Worm (Caenorhabditis elegans): Measurements from ENCODE around the gene hex-2.

The hex-2 gene

ce11 chrV:5653990-5654499 is at the start of gene hex-2:
hex-2 (plus strand) TSS chrV:5654449.
- TF ChIP-seq T22C8.4 (GFP tag; IDR thresholded peaks at IDR 0.05) (no peak), klf-2 (GFP tag; conservative IDR thresholded peaks at IDR 0.05) (no peak), ref-1 (GFP tag; conservative IDR thresholded peaks at IDR 0.05) (no peak), flt-1 (GFP tag; IDR thresholded peaks at IDR 0.05) (no peak), tab-1 (GFP tag; IDR thresholded peaks at IDR 0.05) (no peak), ztf-29 (GFP tag; IDR thresholded peaks at IDR 0.05) (no peak), ztf-23 (GFP tag; IDR thresholded peaks at IDR 0.05) (no peak), cog-1 (tag; optimal IDR thresholded peaks at IDR 0.05) (no peak), med-1 (GFP tag; optimal IDR thresholded peaks at IDR 0.05; ENCODE audit: insufficient read depth) (no peak)

- TF ChIP-seq tab-1 (GFP tag; IDR thresholded peaks at IDR 0.05) (no peak), T22C8.4 (GFP tag; IDR thresholded peaks at IDR 0.05) (no peak), klf-2 (GFP tag; conservative IDR thresholded peaks at IDR 0.05) (no peak), ztf-29 (GFP tag; IDR thresholded peaks at IDR 0.05) (no peak), cog-1 (tag; optimal IDR thresholded peaks at IDR 0.05) (no peak), ztf-23 (GFP tag; IDR thresholded peaks at IDR 0.05) (no peak), med-1 (GFP tag; optimal IDR thresholded peaks at IDR 0.05; ENCODE audit: insufficient read depth) (no peak), ref-1 (GFP tag; conservative IDR thresholded peaks at IDR 0.05) (no peak), flt-1 (GFP tag; IDR thresholded peaks at IDR 0.05) (no peak)
These were observed 48.0 kb upstream of the hex-2 start, which contains the start of gene CD4.1 for ce11 chrV:5606255-5606654. CD4.1 (plus strand) TSS chrV:5606555.

- TF ChIP-seq tab-1 (GFP tag; IDR thresholded peaks at IDR 0.05): no peak
These were observed 44.1 kb upstream of the hex-2 start for ce11 chrV:5610186-5610585.

ce11 chrV:5613109-5613508 is 41.1 kb upstream of the hex-2 start, which contains the start of gene lrpc-1:
lrpc-1 (minus strand) TSS chrV:5613209.
- no peak for TF ChIP-seq klf-2 (GFP tag; conservative IDR thresholded peaks at IDR 0.05)
- TF ChIP-seq ztf-23 (GFP tag; IDR thresholded peaks at IDR 0.05): 0 out of 2 replicates have a peak, but pooled peaks have one; percentile 13

ce11 chrV:5614724-5615123 is 39.5 kb upstream of the hex-2 start, which contains the start of gene M03E7.3:
M03E7.3 (plus strand) TSS chrV:5615024.
- TF ChIP-seq flt-1 (GFP tag; IDR thresholded peaks at IDR 0.05): no peak

ce11 chrV:5617301-5617700 is 36.9 kb upstream of the hex-2 start, which contains the start of gene M03E7.2:
M03E7.2 (plus strand) TSS chrV:5617601.
- TF ChIP-seq T22C8.4 (GFP tag; IDR thresholded peaks at IDR 0.05) (no peak), ztf-23 (GFP tag; IDR thresholded peaks at IDR 0.05) (no peak)

DNA sequence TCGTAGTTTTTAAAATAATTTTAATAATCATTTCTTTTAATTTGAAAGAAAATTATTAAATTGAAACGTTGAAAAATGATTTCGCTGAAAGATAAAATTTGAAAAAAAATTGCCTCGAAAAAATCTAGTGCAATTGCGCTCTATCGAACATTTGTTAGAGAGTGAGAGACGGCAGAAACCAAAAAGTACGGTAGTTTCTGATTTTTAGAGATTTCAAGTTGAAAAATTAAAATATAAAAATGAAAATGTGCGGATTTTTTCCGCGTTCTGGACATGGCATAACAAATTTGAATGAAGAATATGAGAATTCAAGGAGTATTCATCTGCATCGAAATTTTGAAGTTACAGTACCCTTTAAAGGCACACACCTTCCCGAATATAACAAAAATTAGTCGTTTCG is 34.9 kb upstream of the hex-2 start:
- TF ChIP-seq flt-1 (GFP tag; IDR thresholded peaks at IDR 0.05) (no peak), med-1 (GFP tag; optimal IDR thresholded peaks at IDR 0.05; ENCODE audit: insufficient read depth) (no peak), tab-1 (GFP tag; IDR thresholded peaks at IDR 0.05) (no peak), cog-1 (tag; optimal IDR thresholded peaks at IDR 0.05) (no peak), ztf-23 (GFP tag; IDR thresholded peaks at IDR 0.05) (no peak), ref-1 (GFP tag; conservative IDR thresholded peaks at IDR 0.05) (no peak), T22C8.4 (GFP tag; IDR thresholded peaks at IDR 0.05) (no peak), klf-2 (GFP tag; conservative IDR thresholded peaks at IDR 0.05) (no peak), ztf-29 (GFP tag; IDR thresholded peaks at IDR 0.05) (no peak)

ce11 chrV:5620040-5620439 is 34.2 kb upstream of the hex-2 start, which contains the start of gene memb-2:
memb-2 (minus strand) TSS chrV:5620140.
- no peak for TF ChIP-seq med-1 (GFP tag; optimal IDR thresholded peaks at IDR 0.05; ENCODE audit: insufficient read depth)
- no peak for TF ChIP-seq tab-1 (GFP tag; IDR thresholded peaks at IDR 0.05)
- no peak for TF ChIP-seq flt-1 (GFP tag; IDR thresholded peaks at IDR 0.05)
- TF ChIP-seq klf-2 (GFP tag; conservative IDR thresholded peaks at IDR 0.05): no peak
- TF ChIP-seq T22C8.4 (GFP tag; IDR thresholded peaks at IDR 0.05): no peak
- no peak for TF ChIP-seq ztf-23 (GFP tag; IDR thresholded peaks at IDR 0.05)
- TF ChIP-seq ref-1 (GFP tag; conservative IDR thresholded peaks at IDR 0.05): no peak
- no peak for TF ChIP-seq cog-1 (tag; optimal IDR thresholded peaks at IDR 0.05)
- no peak for TF ChIP-seq ztf-29 (GFP tag; IDR thresholded peaks at IDR 0.05)

DNA sequence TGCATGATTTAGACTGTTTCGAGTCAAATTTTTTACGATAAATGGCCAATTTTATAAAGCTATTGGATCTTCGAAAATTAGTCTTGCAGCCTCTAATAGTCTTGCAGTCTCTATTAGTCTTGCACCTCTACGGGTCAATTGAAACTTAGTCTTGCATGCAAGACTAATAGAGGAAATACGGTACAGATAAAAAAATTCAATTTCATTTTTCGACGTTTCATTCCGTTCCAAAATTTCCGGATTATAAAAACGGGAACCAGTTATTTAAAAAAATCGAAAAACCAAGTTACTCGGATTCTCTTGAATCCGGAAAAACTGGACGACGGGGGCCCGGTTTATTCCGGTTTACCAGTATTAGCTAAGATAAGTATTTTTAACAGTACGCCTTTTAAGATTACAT is 32.9 kb upstream of the hex-2 start, which contains the start of gene M03E7.1:
M03E7.1 (plus strand) TSS at position 301 of the 400 bp plus-strand sequence.
- TF ChIP-seq ztf-29 (GFP tag; IDR thresholded peaks at IDR 0.05) (no peak), ztf-23 (GFP tag; IDR thresholded peaks at IDR 0.05) (no peak), flt-1 (GFP tag; IDR thresholded peaks at IDR 0.05) (no peak), med-1 (GFP tag; optimal IDR thresholded peaks at IDR 0.05; ENCODE audit: insufficient read depth) (no peak), ref-1 (GFP tag; conservative IDR thresholded peaks at IDR 0.05) (no peak), tab-1 (GFP tag; IDR thresholded peaks at IDR 0.05) (no peak), cog-1 (tag; optimal IDR thresholded peaks at IDR 0.05) (no peak), klf-2 (GFP tag; conservative IDR thresholded peaks at IDR 0.05) (no peak), T22C8.4 (GFP tag; IDR thresholded peaks at IDR 0.05) (no peak)

DNA sequence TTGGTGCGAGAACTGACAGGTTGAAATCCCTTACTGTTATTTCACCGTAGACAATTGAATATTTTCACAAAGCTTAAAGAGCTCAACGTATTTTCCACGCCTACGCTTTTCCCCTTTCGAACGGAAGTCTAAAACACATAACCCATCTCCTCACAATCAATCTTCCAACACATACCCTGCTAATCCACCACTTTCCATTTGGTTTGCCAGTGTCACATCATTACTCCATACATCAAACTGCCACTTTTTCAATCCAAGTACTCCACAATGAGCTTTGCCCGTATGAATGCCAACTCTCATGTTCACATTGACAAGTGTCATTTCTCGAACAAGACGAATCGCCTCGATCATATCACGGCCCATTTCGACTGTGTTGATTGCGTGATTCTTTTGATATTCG is 26.2 kb upstream of the hex-2 start:
- TF ChIP-seq ref-1 (GFP tag; conservative IDR thresholded peaks at IDR 0.05): no peak
- TF ChIP-seq cog-1 (tag; optimal IDR thresholded peaks at IDR 0.05): no peak
- no peak for TF ChIP-seq klf-2 (GFP tag; conservative IDR thresholded peaks at IDR 0.05)
- TF ChIP-seq T22C8.4 (GFP tag; IDR thresholded peaks at IDR 0.05): no peak
- no peak for TF ChIP-seq ztf-23 (GFP tag; IDR thresholded peaks at IDR 0.05)
- TF ChIP-seq tab-1 (GFP tag; IDR thresholded peaks at IDR 0.05): no peak
- no peak for TF ChIP-seq med-1 (GFP tag; optimal IDR thresholded peaks at IDR 0.05; ENCODE audit: insufficient read depth)
- TF ChIP-seq flt-1 (GFP tag; IDR thresholded peaks at IDR 0.05): no peak
- TF ChIP-seq ztf-29 (GFP tag; IDR thresholded peaks at IDR 0.05): no peak

- TF ChIP-seq cog-1 (tag; optimal IDR thresholded peaks at IDR 0.05) (no peak), ref-1 (GFP tag; conservative IDR thresholded peaks at IDR 0.05) (no peak), flt-1 (GFP tag; IDR thresholded peaks at IDR 0.05) (no peak), T22C8.4 (GFP tag; IDR thresholded peaks at IDR 0.05) (no peak), tab-1 (GFP tag; IDR thresholded peaks at IDR 0.05) (no peak), ztf-23 (GFP tag; IDR thresholded peaks at IDR 0.05) (no peak), med-1 (GFP tag; optimal IDR thresholded peaks at IDR 0.05; ENCODE audit: insufficient read depth) (no peak), klf-2 (GFP tag; conservative IDR thresholded peaks at IDR 0.05) (no peak), ztf-29 (GFP tag; IDR thresholded peaks at IDR 0.05) (no peak)
These were observed 23.5 kb upstream of the hex-2 start, which contains the start of gene acy-4 for ce11 chrV:5630792-5631191. acy-4 (minus strand) TSS chrV:5630892.

All from whole organism, midembryonic.